Worm (Caenorhabditis elegans) whole organism, early embryonic: ENCODE data around the gene F54E12.2.

Source experiments
- ets-7 ChIP-seq: sonication (generic microtip); optimal IDR thresholded peaks from 2 replicates; lab custom pipeline; 2016; ENCODE audit warnings: missing genotype, missing genetic modification characterization, missing compliant biosample characterization
- hnd-1 ChIP-seq: sonication (generic microtip); optimal IDR thresholded peaks from 2 replicates; lab custom pipeline; 2016; ENCODE audit warnings: missing genetic modification characterization, missing compliant biosample characterization

ce11 chrIV:11310624-11311023, 26.4 kb downstream of the F54E12.2 start, which contains the start of gene znf-207:
- TF ChIP-seq hnd-1 (tag; lab: Kevin White, UChicago) (peak; percentile 20), ets-7 (tag; lab: Kevin White, UChicago) (no peak)
